Worm (Caenorhabditis elegans) whole organism, late embryonic: ENCODE results near the gene C03C10.5.

Source experiments
- C08G9.2 ChIP-seq: sonication (generic microtip); optimal IDR thresholded peaks from 2 replicates; lab custom pipeline; 2016; ENCODE audit warnings: mild to moderate bottlenecking, missing genetic modification characterization, moderate library complexity, missing compliant biosample characterization
- K02D7.2 ChIP-seq: sonication (generic microtip); optimal IDR thresholded peaks from 2 replicates; lab custom pipeline; 2017; ENCODE audit warnings: mild to moderate bottlenecking, missing genetic modification characterization, missing compliant biosample characterization
- Y22D7AL.16 ChIP-seq: sonication (generic microtip); optimal IDR thresholded peaks from 2 replicates; lab custom pipeline; 2016; ENCODE audit warnings: missing genetic modification characterization, missing compliant biosample characterization
- ama-1 ChIP-seq: fragments of 150-350 bp; optimal IDR thresholded peaks from 2 replicates; lab custom pipeline; 2014
- ceh-18 ChIP-seq: sonication (generic microtip); optimal IDR thresholded peaks from 2 replicates; lab custom pipeline; 2016; ENCODE audit warnings: missing genetic modification characterization, missing compliant biosample characterization
- ceh-19 ChIP-seq: fragments of 200-800 bp; sonication (Bioruptor generic); optimal IDR thresholded peaks from 2 replicates; lab custom pipeline; 2018; ENCODE audit warnings: mild to moderate bottlenecking, missing genetic modification characterization, missing compliant biosample characterization
- ceh-2 ChIP-seq: sonication (generic microtip); optimal IDR thresholded peaks from 2 replicates; lab custom pipeline; 2016; ENCODE audit warnings: missing genotype, missing genetic modification characterization, missing compliant biosample characterization
- ceh-24 ChIP-seq: sonication (generic microtip); optimal IDR thresholded peaks from 2 replicates; lab custom pipeline; 2016; ENCODE audit warnings: mild to moderate bottlenecking, missing genetic modification characterization, missing compliant biosample characterization
- ceh-30 ChIP-seq: fragments of 150-350 bp; optimal IDR thresholded peaks from 2 replicates; lab custom pipeline; 2014; ENCODE audit warnings: missing biosample characterization, missing genetic modification characterization
- ceh-34 ChIP-seq: sonication (generic microtip); optimal IDR thresholded peaks from 2 replicates; lab custom pipeline; 2016; ENCODE audit warnings: mild to moderate bottlenecking, missing genetic modification characterization, missing compliant biosample characterization
- ceh-45 ChIP-seq: fragments of 200-800 bp; sonication (Bioruptor generic); IDR thresholded peaks from 2 replicates; pipeline ENCODE4 v1.3.6; 2022; ENCODE audit warnings: missing genetic modification reagents, missing genetic modification characterization, missing compliant biosample characterization
- ceh-6 ChIP-seq: fragments of 200-800 bp; sonication (Bioruptor generic); optimal IDR thresholded peaks from 2 replicates; lab custom pipeline; 2018; ENCODE audit warnings: mild to moderate bottlenecking, missing genetic modification characterization, missing compliant biosample characterization
- ceh-9 ChIP-seq: sonication (generic microtip); optimal IDR thresholded peaks from 2 replicates; lab custom pipeline; 2016; ENCODE audit warnings: mild to moderate bottlenecking, missing genetic modification characterization, inconsistent platforms, missing compliant biosample characterization
- dmd-4 ChIP-seq: sonication (generic microtip); optimal IDR thresholded peaks from 2 replicates; lab custom pipeline; 2016; ENCODE audit warnings: borderline replicate concordance, missing genetic modification characterization, missing compliant biosample characterization
- dve-1 ChIP-seq: sonication (generic microtip); optimal IDR thresholded peaks from 2 replicates; lab custom pipeline; 2017; ENCODE audit warnings: antibody characterized with exemption, mild to moderate bottlenecking, missing genetic modification characterization, missing compliant biosample characterization
- eyg-1 ChIP-seq: sonication (generic microtip); optimal IDR thresholded peaks from 2 replicates; lab custom pipeline; 2016; ENCODE audit warnings: missing genotype, missing genetic modification characterization, missing compliant biosample characterization
- fkh-6 ChIP-seq: sonication (generic microtip); optimal IDR thresholded peaks from 2 replicates; lab custom pipeline; 2016; ENCODE audit warnings: missing genetic modification characterization, missing compliant biosample characterization
- gmeb-2 ChIP-seq: sonication (generic microtip); optimal IDR thresholded peaks from 2 replicates; lab custom pipeline; 2016; ENCODE audit warnings: missing genetic modification characterization, inconsistent platforms, missing compliant biosample characterization
- hlh-13 ChIP-seq: fragments of 200-800 bp; sonication (Bioruptor generic); optimal IDR thresholded peaks from 2 replicates; lab custom pipeline; 2018; ENCODE audit warnings: mild to moderate bottlenecking, missing genetic modification characterization, missing compliant biosample characterization
- hlh-15 ChIP-seq: sonication (generic microtip); optimal IDR thresholded peaks from 2 replicates; lab custom pipeline; 2016; ENCODE audit warnings: missing genetic modification characterization, missing compliant biosample characterization
- hlh-30 ChIP-seq: sonication (generic microtip); optimal IDR thresholded peaks from 2 replicates; lab custom pipeline; 2017; ENCODE audit warnings: antibody characterized with exemption, missing genetic modification characterization, missing compliant biosample characterization; ENCODE audit not compliant: insufficient read depth
- hlh-6 ChIP-seq: sonication (generic microtip); optimal IDR thresholded peaks from 2 replicates; lab custom pipeline; 2016; ENCODE audit warnings: missing genotype, missing genetic modification characterization, missing compliant biosample characterization
- lin-11 ChIP-seq: fragments of 200-800 bp; sonication (Bioruptor generic); optimal IDR thresholded peaks from 2 replicates; lab custom pipeline; 2018; ENCODE audit warnings: mild to moderate bottlenecking, missing genetic modification characterization, missing compliant biosample characterization
- madf-2 ChIP-seq: sonication (generic microtip); optimal IDR thresholded peaks from 2 replicates; lab custom pipeline; 2017; ENCODE audit warnings: missing genetic modification characterization, missing compliant biosample characterization
- nhr-232 ChIP-seq: sonication (generic microtip); optimal IDR thresholded peaks from 2 replicates; lab custom pipeline; 2016; ENCODE audit warnings: missing genetic modification characterization, missing compliant biosample characterization
- pax-1 ChIP-seq: fragments of 150-350 bp; optimal IDR thresholded peaks from 2 replicates; lab custom pipeline; 2014; ENCODE audit warnings: missing biosample characterization, missing genetic modification characterization
- pha-2 ChIP-seq: sonication (generic microtip); optimal IDR thresholded peaks from 2 replicates; lab custom pipeline; 2017; ENCODE audit warnings: mild to moderate bottlenecking, missing genetic modification characterization, missing compliant biosample characterization
- pha-4 ChIP-seq: fragments of 150-350 bp; optimal IDR thresholded peaks from 2 replicates; lab custom pipeline; 2018; ENCODE audit warnings: missing biosample characterization, missing genetic modification reagents, missing genetic modification characterization
- ref-2 ChIP-seq: sonication (generic microtip); optimal IDR thresholded peaks from 2 replicates; lab custom pipeline; 2016; ENCODE audit warnings: missing genetic modification characterization, missing compliant biosample characterization
- rnt-1 ChIP-seq: sonication (generic microtip); optimal IDR thresholded peaks from 2 replicates; lab custom pipeline; 2016; ENCODE audit warnings: missing genetic modification characterization, missing compliant biosample characterization
- sdc-2 ChIP-seq: sonication (generic microtip); optimal IDR thresholded peaks from 2 replicates; lab custom pipeline; 2016; ENCODE audit warnings: missing genotype, missing genetic modification characterization, missing compliant biosample characterization
- sox-4 ChIP-seq: sonication (generic microtip); optimal IDR thresholded peaks from 2 replicates; lab custom pipeline; 2017; ENCODE audit warnings: mild to moderate bottlenecking, missing genetic modification characterization, inconsistent platforms, missing compliant biosample characterization
- syd-9 ChIP-seq: sonication (generic microtip); optimal IDR thresholded peaks from 2 replicates; lab custom pipeline; 2016; ENCODE audit warnings: mild to moderate bottlenecking, missing genetic modification characterization, moderate library complexity, missing compliant biosample characterization
- tbx-2 ChIP-seq: sonication (generic microtip); optimal IDR thresholded peaks from 2 replicates; lab custom pipeline; 2016; ENCODE audit warnings: missing genetic modification characterization, missing compliant biosample characterization
- unc-42 ChIP-seq: sonication (generic microtip); optimal IDR thresholded peaks from 2 replicates; lab custom pipeline; 2016; ENCODE audit warnings: missing genotype, missing genetic modification characterization, missing compliant biosample characterization
- unc-55 ChIP-seq: sonication (generic microtip); optimal IDR thresholded peaks from 2 replicates; lab custom pipeline; 2017; ENCODE audit warnings: missing biosample characterization, missing genetic modification reagents, missing genetic modification characterization
- zip-5 ChIP-seq: sonication (generic microtip); optimal IDR thresholded peaks from 2 replicates; lab custom pipeline; 2016; ENCODE audit warnings: missing genetic modification characterization, missing compliant biosample characterization

C03C10.5 gene

DNA sequence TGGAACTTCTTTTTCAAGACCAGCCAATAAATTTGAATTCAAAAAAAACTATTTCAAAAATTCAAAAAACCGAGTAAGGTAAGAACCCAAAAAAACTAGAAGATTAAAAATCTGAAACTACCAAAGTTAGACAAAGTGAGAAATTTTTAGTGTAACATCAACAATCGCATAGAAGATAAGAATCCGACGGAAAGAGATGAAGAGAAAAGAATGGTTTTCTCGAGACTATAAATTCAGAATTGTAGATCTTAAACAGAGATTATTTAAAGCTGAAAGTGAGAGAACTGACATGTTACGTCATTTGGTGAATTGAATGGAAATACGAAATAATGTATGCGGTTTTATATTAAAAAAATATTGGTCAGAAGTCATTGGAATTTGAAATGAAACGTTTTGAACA lies 10.1 kb upstream of the C03C10.5 start:
- TF ChIP-seq rnt-1, result no peak
- no peak for TF ChIP-seq tbx-2 (tag; lab: Kevin White, UChicago)
- TF ChIP-seq Y22D7AL.16 (tag; lab: Kevin White, UChicago), result no peak
- no peak for TF ChIP-seq K02D7.2 (tag; lab: Kevin White, UChicago)
- no peak for TF ChIP-seq pha-4
- no peak for TF ChIP-seq C08G9.2 (tag; lab: Kevin White, UChicago)
- no peak for TF ChIP-seq ceh-19 (GFP tag; lab: Kevin White, UChicago)
- no peak for TF ChIP-seq ceh-2 (tag; lab: Kevin White, UChicago)
- no peak for TF ChIP-seq unc-42 (tag; lab: Kevin White, UChicago)

DNA sequence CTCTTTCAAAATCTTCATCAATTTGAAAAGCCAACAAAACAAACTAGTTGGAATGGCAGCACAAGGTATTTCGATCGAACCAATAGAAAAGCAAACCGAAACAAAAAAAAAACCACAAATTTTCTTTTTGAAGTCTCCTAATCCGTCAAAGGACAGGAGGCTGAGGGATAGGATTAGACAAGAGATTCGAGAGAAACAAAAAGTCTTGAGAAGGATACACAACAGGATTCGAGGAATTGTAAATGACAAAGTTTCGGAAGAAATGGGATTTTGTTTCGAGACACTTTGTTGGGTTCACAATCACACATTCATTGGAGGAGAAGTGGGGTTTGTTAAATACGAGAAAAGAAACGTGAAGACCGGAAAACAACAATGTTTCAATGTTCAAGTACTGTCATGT lies 9.1 kb upstream of the C03C10.5 start:
- TF ChIP-seq sdc-2, result no peak
- TF ChIP-seq hlh-30, result no peak
- no peak for TF ChIP-seq ama-1 (lab: Kevin White, UChicago)
- no peak for TF ChIP-seq eyg-1 (tag; lab: Kevin White, UChicago)
- TF ChIP-seq nhr-232 (tag; lab: Kevin White, UChicago), result no peak
- TF ChIP-seq ceh-34 (tag; lab: Kevin White, UChicago), result no peak
- no peak for TF ChIP-seq fkh-6
- no peak for TF ChIP-seq pax-1 (tag; lab: Kevin White, UChicago)
- TF ChIP-seq syd-9 (tag; lab: Kevin White, UChicago), result no peak
- no peak for TF ChIP-seq sox-4 (tag; lab: Kevin White, UChicago)
- no peak for TF ChIP-seq pha-2 (tag; lab: Kevin White, UChicago)
- TF ChIP-seq hlh-15, result no peak
- no peak for TF ChIP-seq rnt-1
- TF ChIP-seq dmd-4 (tag; lab: Kevin White, UChicago), result no peak
- no peak for TF ChIP-seq madf-2
- TF ChIP-seq gmeb-2 (tag; lab: Kevin White, UChicago), result no peak
- no peak for TF ChIP-seq lin-11 (tag; lab: Kevin White, UChicago)
- no peak for TF ChIP-seq ceh-30

DNA sequence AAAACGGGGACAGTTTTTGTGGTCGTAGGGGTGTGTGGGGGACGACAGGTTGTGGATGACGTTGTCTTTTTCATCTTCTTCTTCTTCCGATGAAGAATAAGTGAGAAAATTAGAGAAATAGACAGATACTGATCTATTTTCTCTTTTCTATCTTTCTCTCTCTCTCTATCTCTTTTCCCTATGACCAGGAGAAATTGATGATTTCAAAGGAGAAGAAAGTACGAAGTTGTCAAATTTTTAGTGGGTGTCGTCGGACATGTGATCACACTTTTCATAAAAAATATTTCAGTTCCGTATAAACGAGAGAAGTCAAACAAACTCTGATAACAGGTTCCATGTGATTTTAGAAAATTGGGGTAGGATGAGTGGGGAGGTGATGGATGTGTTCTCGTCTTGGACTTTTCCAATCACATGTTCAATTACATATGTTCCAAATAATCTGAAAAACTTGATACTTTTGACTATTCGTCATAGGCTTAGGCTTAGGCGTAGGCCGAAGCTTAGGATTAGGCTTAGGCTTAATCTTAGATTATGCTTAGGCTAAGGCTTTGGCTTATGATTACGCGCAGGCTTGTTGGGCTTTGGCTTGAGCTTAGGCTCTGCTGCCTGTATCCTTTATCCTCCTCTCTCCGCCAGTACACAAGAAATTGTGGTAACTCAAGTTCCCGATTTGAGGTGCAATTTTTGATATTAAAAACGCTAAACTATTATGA lies 8.1 kb upstream of the C03C10.5 start:
- TF ChIP-seq ceh-2 (tag; lab: Kevin White, UChicago) (no peak), dve-1 (tag; lab: Kevin White, UChicago) (peak; percentile 60), madf-2 (no peak), eyg-1 (tag; lab: Kevin White, UChicago) (no peak), ceh-6 (GFP tag; lab: Kevin White, UChicago) (no peak), hlh-30 (peak; percentile 13), nhr-232 (tag; lab: Kevin White, UChicago) (no peak), ref-2 (tag; lab: Kevin White, UChicago) (no peak), ceh-19 (GFP tag; lab: Kevin White, UChicago) (no peak), zip-5 (tag; lab: Kevin White, UChicago) (no peak), unc-55 (peak; percentile 72), hlh-6 (tag; lab: Kevin White, UChicago) (no peak), ceh-18 (tag; lab: Kevin White, UChicago) (peak; percentile 18), hlh-13 (GFP tag; lab: Kevin White, UChicago) (no peak)

- TF ChIP-seq ceh-18 (tag; lab: Kevin White, UChicago) (no peak), zip-5 (tag; lab: Kevin White, UChicago) (no peak), ceh-45 (GFP tag; lab: Robert Waterston, UW) (no peak), nhr-232 (tag; lab: Kevin White, UChicago) (no peak), fkh-6 (no peak), ceh-24 (tag; lab: Kevin White, UChicago) (no peak), sdc-2 (no peak), syd-9 (tag; lab: Kevin White, UChicago) (no peak), unc-42 (tag; lab: Kevin White, UChicago) (no peak), hlh-13 (GFP tag; lab: Kevin White, UChicago) (no peak), ceh-9 (tag; lab: Kevin White, UChicago) (no peak), madf-2 (no peak), hlh-6 (tag; lab: Kevin White, UChicago) (no peak)
- TF ChIP-seq, all 69 proteins: peak for 0
Measured at ce11 chrIII:4098751-4099150, 6.8 kb upstream of the C03C10.5 start.
